Worm (Caenorhabditis elegans): Measurements from ENCODE around the gene nlp-70.

ce11 chrV:281616-282015 is 8.9 kb upstream of the nlp-70 start, which contains the start of gene npr-5:
- TF ChIP-seq nhr-25 (tag; optimal IDR thresholded peaks at IDR 0.05) (no peak), egl-27 (tag; optimal IDR thresholded peaks at IDR 0.05) (no peak), snpc-4 (tag; optimal IDR thresholded peaks at IDR 0.05) (no peak), ZK546.5 (tag; optimal IDR thresholded peaks at IDR 0.05) (no peak), nhr-12 (tag; optimal IDR thresholded peaks at IDR 0.05) (no peak), unc-39 (tag; optimal IDR thresholded peaks at IDR 0.05) (no peak)

Measured in whole organism, L2 larva.